Worm (Caenorhabditis elegans) whole organism, L3 larva: ENCODE data around the gene nhr-40.

Experiments
- ceh-82 ChIP-seq: fragments of 150-350 bp; optimal IDR thresholded peaks from 2 replicates; lab custom pipeline; 2014; ENCODE audit warnings: missing biosample characterization, missing genetic modification characterization
- nhr-25 ChIP-seq: sonication (generic microtip); optimal IDR thresholded peaks from 2 replicates; lab custom pipeline; 2017; ENCODE audit warnings: missing biosample characterization, missing genetic modification characterization
- pha-4 ChIP-seq: fragments of 150-350 bp; optimal IDR thresholded peaks from 2 replicates; lab custom pipeline; 2014; ENCODE audit warnings: missing biosample characterization, missing genetic modification reagents, missing genetic modification characterization
- sea-2 ChIP-seq: fragments of 150-350 bp; sonication (generic microtip); optimal IDR thresholded peaks from 4 replicates; lab custom pipeline; 2014; ENCODE audit warnings: missing biosample characterization, missing genetic modification reagents, missing genetic modification characterization
- unc-62 ChIP-seq: fragments of 150-350 bp; sonication (generic microtip); optimal IDR thresholded peaks from 4 replicates; lab custom pipeline; 2014; ENCODE audit warnings: missing biosample characterization, missing genetic modification reagents, missing genetic modification characterization
- zag-1 ChIP-seq: fragments of 150-350 bp; optimal IDR thresholded peaks from 2 replicates; lab custom pipeline; 2014; ENCODE audit warnings: missing biosample characterization, missing genetic modification characterization

DNA sequence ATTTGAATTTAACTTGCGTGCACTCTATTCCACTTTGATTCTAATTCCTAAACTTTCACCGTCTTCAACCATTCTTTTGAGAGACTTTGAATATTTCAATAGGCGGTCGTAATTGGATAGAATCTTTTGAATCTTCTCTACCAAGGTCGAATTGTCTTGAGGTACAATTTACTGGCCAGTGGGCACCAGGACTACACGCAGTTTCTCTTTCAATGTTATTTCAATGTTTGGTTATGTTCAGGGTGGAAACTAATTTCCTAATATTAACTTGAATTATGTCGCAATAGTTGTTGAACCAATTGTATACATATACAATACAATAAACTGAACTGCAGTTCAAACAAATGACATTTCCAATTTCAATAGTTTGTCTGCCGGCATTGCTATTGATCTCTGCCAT lies 5.8 kb upstream of the nhr-40 start:
- peak; percentile 66 for TF ChIP-seq nhr-25 (tag; lab: Kevin White, UChicago)
- no peak for TF ChIP-seq ceh-82
- no peak for TF ChIP-seq unc-62 (GFP tag; lab: Kevin White, UChicago)
- TF ChIP-seq sea-2 (GFP tag; lab: Kevin White, UChicago): no peak
- TF ChIP-seq pha-4: no peak
- no peak for TF ChIP-seq zag-1 (tag; lab: Kevin White, UChicago)
